Worm (Caenorhabditis elegans) whole organism, young adult: Measurements from ENCODE around the gene cct-6.
A peak's percentile ranks its signal among the peaks of the same experiment; 100 is the strongest.

Source experiments
- C17E4.6 ChIP-seq: fragments of 200-800 bp; sonication (Bioruptor generic); IDR thresholded peaks from 2 replicates; pipeline ENCODE4 v1.3.6; 2022; ENCODE audit warnings: missing genetic modification reagents, missing genetic modification characterization, missing compliant biosample characterization
- F10E7.11 ChIP-seq: sonication (generic microtip); optimal IDR thresholded peaks from 2 replicates; lab custom pipeline; 2017; ENCODE audit warnings: mild to moderate bottlenecking, missing genetic modification characterization, moderate library complexity, missing compliant biosample characterization
- F22D6.2 ChIP-seq: sonication (generic microtip); optimal IDR thresholded peaks from 2 replicates; lab custom pipeline; 2016; ENCODE audit warnings: mild to moderate bottlenecking, missing genetic modification characterization, missing compliant biosample characterization
- F23B12.7 ChIP-seq: sonication (generic microtip); optimal IDR thresholded peaks from 2 replicates; lab custom pipeline; 2017; ENCODE audit warnings: missing genetic modification characterization, mild to moderate bottlenecking, missing compliant biosample characterization, antibody characterized with exemption, moderate library complexity; ENCODE audit not compliant: insufficient read depth
- F37B4.10 ChIP-seq: fragments of 200-800 bp; sonication (Bioruptor generic); IDR thresholded peaks from 2 replicates; pipeline ENCODE4 v1.3.6; 2022; ENCODE audit warnings: missing genetic modification characterization, missing compliant biosample characterization
- F55B11.4 ChIP-seq: sonication (generic microtip); optimal IDR thresholded peaks from 2 replicates; lab custom pipeline; 2016; ENCODE audit warnings: missing compliant biosample characterization, missing genetic modification characterization, borderline replicate concordance; ENCODE audit not compliant: insufficient read depth
- K11D2.4 ChIP-seq: fragments of 200-800 bp; sonication (Bioruptor generic); IDR thresholded peaks from 2 replicates; pipeline ENCODE4 v1.3.6; 2022; ENCODE audit warnings: missing genetic modification reagents, missing genetic modification characterization, missing compliant biosample characterization
- K12H6.12 ChIP-seq: fragments of 200-800 bp; sonication (Bioruptor generic); optimal IDR thresholded peaks from 2 replicates; lab custom pipeline; 2018; ENCODE audit warnings: mild to moderate bottlenecking, missing genetic modification characterization, missing compliant biosample characterization
- T07F8.4 ChIP-seq: sonication (generic microtip); optimal IDR thresholded peaks from 2 replicates; lab custom pipeline; 2016; ENCODE audit warnings: mild to moderate bottlenecking, missing genetic modification characterization, moderate library complexity, missing compliant biosample characterization
- Y53F4B.3 ChIP-seq: fragments of 200-800 bp; sonication (Bioruptor generic); IDR thresholded peaks from 2 replicates; pipeline ENCODE4 v1.3.6; 2022; ENCODE audit warnings: missing genetic modification reagents, missing genetic modification characterization, missing compliant biosample characterization
- Y79H2A.3 ChIP-seq: fragments of 200-800 bp; sonication (Bioruptor generic); conservative IDR thresholded peaks from 2 replicates; pipeline ENCODE4 v1.3.6; 2022; ENCODE audit warnings: missing genetic modification reagents, missing genetic modification characterization, missing compliant biosample characterization
- Y95B8A.8 ChIP-seq: fragments of 200-800 bp; sonication (Bioruptor generic); IDR thresholded peaks from 2 replicates; pipeline ENCODE4 v1.3.6; 2022; ENCODE audit warnings: missing genetic modification reagents, missing genetic modification characterization, missing compliant biosample characterization
- ama-1 ChIP-seq, 3 experiments: fragments of 150-350 bp in 1 of 3; sonication (generic microtip) in 2 of 3; optimal IDR thresholded peaks; 2 replicates each; lab custom pipeline; 2014 to 2018; ENCODE audit warnings: missing biosample characterization in 2 of 3, missing genetic modification characterization in 2 of 3, missing genetic modification reagents in 2 of 3
- ccch-3 ChIP-seq: fragments of 200-800 bp; sonication (Bioruptor generic); optimal IDR thresholded peaks from 2 replicates; lab custom pipeline; 2018; ENCODE audit warnings: mild to moderate bottlenecking, missing genetic modification characterization, missing compliant biosample characterization
- ceh-100 ChIP-seq: fragments of 200-800 bp; sonication (Bioruptor generic); IDR thresholded peaks from 2 replicates; pipeline ENCODE4 v1.3.6; 2022; ENCODE audit warnings: missing genetic modification reagents, missing genetic modification characterization, missing compliant biosample characterization
- ceh-27 ChIP-seq: fragments of 200-800 bp; sonication (Bioruptor generic); optimal IDR thresholded peaks from 2 replicates; lab custom pipeline; 2018; ENCODE audit warnings: mild to moderate bottlenecking, missing genetic modification characterization, moderate library complexity, missing compliant biosample characterization
- ceh-58 ChIP-seq: fragments of 200-800 bp; sonication (Bioruptor generic); IDR thresholded peaks from 2 replicates; pipeline ENCODE4 v1.3.6; 2022; ENCODE audit warnings: missing genetic modification characterization, missing compliant biosample characterization
- ceh-91 ChIP-seq: fragments of 200-800 bp; sonication (Bioruptor generic); IDR thresholded peaks from 2 replicates; pipeline ENCODE4 v1.3.6; 2022; ENCODE audit warnings: missing genetic modification reagents, missing genetic modification characterization, missing compliant biosample characterization
- dpff-1 ChIP-seq: sonication (generic microtip); optimal IDR thresholded peaks from 2 replicates; lab custom pipeline; 2017; ENCODE audit warnings: mild to moderate bottlenecking, missing genetic modification characterization, missing compliant biosample characterization
- dpl-1 ChIP-seq: fragments of 150-350 bp; optimal IDR thresholded peaks from 2 replicates; lab custom pipeline; 2014; ENCODE audit warnings: missing biosample characterization, missing genetic modification reagents, missing genetic modification characterization
- egrh-3 ChIP-seq: fragments of 200-800 bp; sonication (Bioruptor generic); IDR thresholded peaks from 2 replicates; pipeline ENCODE4 v1.3.6; 2022; ENCODE audit warnings: missing genetic modification reagents, missing genetic modification characterization, missing compliant biosample characterization
- gei-17 ChIP-seq: fragments of 200-800 bp; sonication (Bioruptor generic); optimal IDR thresholded peaks from 2 replicates; lab custom pipeline; 2018; ENCODE audit warnings: mild to moderate bottlenecking, missing genetic modification characterization, missing compliant biosample characterization
- him-1 ChIP-seq: sonication (generic microtip); optimal IDR thresholded peaks from 2 replicates; lab custom pipeline; 2016; ENCODE audit warnings: missing genotype, missing genetic modification reagents, missing genetic modification characterization, missing compliant biosample characterization
- hlh-26 ChIP-seq: fragments of 200-800 bp; sonication (Bioruptor generic); conservative IDR thresholded peaks from 2 replicates; pipeline ENCODE4 v1.3.6; 2022; ENCODE audit warnings: missing genetic modification reagents, missing genetic modification characterization, missing compliant biosample characterization
- hsf-1 ChIP-seq: fragments of 200-800 bp; sonication (Bioruptor generic); IDR thresholded peaks from 2 replicates; pipeline ENCODE4 v1.3.6; 2022; ENCODE audit warnings: missing genetic modification reagents, missing genetic modification characterization, missing compliant biosample characterization
- lag-1 ChIP-seq: fragments of 200-800 bp; sonication (Bioruptor generic); IDR thresholded peaks from 2 replicates; pipeline ENCODE4 v1.3.6; 2022; ENCODE audit warnings: missing genetic modification reagents, missing genetic modification characterization, missing compliant biosample characterization
- let-607 ChIP-seq, 2 experiments: fragments of 200-800 bp in 1 of 2; sonication (Bioruptor generic) in 1 of 2; sonication (generic microtip) in 1 of 2; optimal IDR thresholded peaks; 2 replicates each; lab custom pipeline; 2016 to 2018; ENCODE audit warnings: mild to moderate bottlenecking in 2 of 2, missing compliant biosample characterization in 2 of 2, missing genetic modification characterization in 2 of 2, moderate library complexity in 2 of 2, missing genotype in 1 of 2
- lin-26 ChIP-seq: fragments of 200-800 bp; sonication (Bioruptor generic); IDR thresholded peaks from 2 replicates; pipeline ENCODE4 v1.3.6; 2022; ENCODE audit warnings: missing genetic modification reagents, missing genetic modification characterization, missing compliant biosample characterization
- lin-54 ChIP-seq: fragments of 200-800 bp; sonication (Bioruptor generic); optimal IDR thresholded peaks from 2 replicates; lab custom pipeline; 2018; ENCODE audit warnings: mild to moderate bottlenecking, missing genetic modification characterization, missing compliant biosample characterization
- lsl-1 ChIP-seq: fragments of 200-800 bp; sonication (Bioruptor generic); optimal IDR thresholded peaks from 2 replicates; lab custom pipeline; 2018; ENCODE audit warnings: mild to moderate bottlenecking, missing genetic modification characterization, moderate library complexity, missing compliant biosample characterization
- lsy-27 ChIP-seq: sonication (generic microtip); optimal IDR thresholded peaks from 2 replicates; lab custom pipeline; 2017; ENCODE audit warnings: missing genetic modification characterization, mild to moderate bottlenecking, missing compliant biosample characterization, antibody characterized with exemption, missing genotype, borderline replicate concordance; ENCODE audit not compliant: insufficient read depth
- madf-6 ChIP-seq: fragments of 200-800 bp; sonication (Bioruptor generic); IDR thresholded peaks from 2 replicates; pipeline ENCODE4 v1.3.6; 2022; ENCODE audit warnings: missing genetic modification reagents, missing genetic modification characterization, missing compliant biosample characterization
- mcd-1 ChIP-seq: fragments of 200-800 bp; sonication (Bioruptor generic); IDR thresholded peaks from 2 replicates; pipeline ENCODE4 v1.3.6; 2022; ENCODE audit warnings: missing genetic modification reagents, missing genetic modification characterization, missing compliant biosample characterization
- nfya-2 ChIP-seq: fragments of 200-800 bp; sonication (Bioruptor generic); IDR thresholded peaks from 2 replicates; pipeline ENCODE4 v1.3.6; 2022; ENCODE audit warnings: missing genetic modification reagents, missing genetic modification characterization, missing compliant biosample characterization
- rcor-1 ChIP-seq: fragments of 200-800 bp; sonication (Bioruptor generic); IDR thresholded peaks from 2 replicates; pipeline ENCODE4 v1.3.6; 2022; ENCODE audit warnings: missing genetic modification reagents, missing genetic modification characterization, missing compliant biosample characterization
- repo-1 ChIP-seq: sonication (generic microtip); optimal IDR thresholded peaks from 2 replicates; lab custom pipeline; 2017; ENCODE audit warnings: mild to moderate bottlenecking, missing genetic modification characterization, missing compliant biosample characterization
- rpc-1 ChIP-seq, 2 experiments: fragments of 150-350 bp in 1 of 2; sonication (generic microtip) in 1 of 2; optimal IDR thresholded peaks; 2 replicates each; lab custom pipeline; 2014 to 2018; ENCODE audit warnings: missing biosample characterization in 1 of 2, missing genetic modification characterization in 1 of 2, missing genetic modification reagents in 1 of 2, missing genotype in 1 of 2
- snpc-1.1 ChIP-seq: sonication (generic microtip); optimal IDR thresholded peaks from 2 replicates; lab custom pipeline; 2017; ENCODE audit warnings: missing genetic modification characterization, mild to moderate bottlenecking, missing compliant biosample characterization, antibody characterized with exemption, moderate library complexity, missing genotype, missing genetic modification reagents; ENCODE audit not compliant: insufficient read depth
- snpc-1.3 ChIP-seq: sonication (generic microtip); optimal IDR thresholded peaks from 2 replicates; lab custom pipeline; 2017; ENCODE audit warnings: missing genetic modification characterization, mild to moderate bottlenecking, missing compliant biosample characterization, antibody characterized with exemption, moderate library complexity, missing genotype, missing genetic modification reagents; ENCODE audit not compliant: insufficient read depth
- somi-1 ChIP-seq: fragments of 200-800 bp; sonication (Bioruptor generic); optimal IDR thresholded peaks from 2 replicates; lab custom pipeline; 2018; ENCODE audit warnings: mild to moderate bottlenecking, missing genetic modification characterization, missing compliant biosample characterization
- tlf-1 ChIP-seq: fragments of 200-800 bp; sonication (Bioruptor generic); optimal IDR thresholded peaks from 2 replicates; lab custom pipeline; 2018; ENCODE audit warnings: mild to moderate bottlenecking, missing genetic modification characterization, missing compliant biosample characterization
- unc-130 ChIP-seq: sonication (generic microtip); optimal IDR thresholded peaks from 2 replicates; lab custom pipeline; 2016; ENCODE audit warnings: missing genetic modification reagents, missing genetic modification characterization, missing compliant biosample characterization
- zfh-2 ChIP-seq: fragments of 200-800 bp; sonication (Bioruptor generic); conservative IDR thresholded peaks from 2 replicates; pipeline ENCODE4 v1.3.6; 2022; ENCODE audit warnings: missing genetic modification reagents, missing genetic modification characterization, missing compliant biosample characterization
- ztf-18 ChIP-seq: sonication (generic microtip); optimal IDR thresholded peaks from 2 replicates; lab custom pipeline; 2016; ENCODE audit warnings: missing genotype, mild to moderate bottlenecking, missing genetic modification characterization, missing compliant biosample characterization
- ztf-25 ChIP-seq: fragments of 200-800 bp; sonication (Bioruptor generic); IDR thresholded peaks from 2 replicates; pipeline ENCODE4 v1.3.6; 2022; ENCODE audit warnings: missing genetic modification reagents, missing genetic modification characterization, missing compliant biosample characterization

Gene cct-6

DNA sequence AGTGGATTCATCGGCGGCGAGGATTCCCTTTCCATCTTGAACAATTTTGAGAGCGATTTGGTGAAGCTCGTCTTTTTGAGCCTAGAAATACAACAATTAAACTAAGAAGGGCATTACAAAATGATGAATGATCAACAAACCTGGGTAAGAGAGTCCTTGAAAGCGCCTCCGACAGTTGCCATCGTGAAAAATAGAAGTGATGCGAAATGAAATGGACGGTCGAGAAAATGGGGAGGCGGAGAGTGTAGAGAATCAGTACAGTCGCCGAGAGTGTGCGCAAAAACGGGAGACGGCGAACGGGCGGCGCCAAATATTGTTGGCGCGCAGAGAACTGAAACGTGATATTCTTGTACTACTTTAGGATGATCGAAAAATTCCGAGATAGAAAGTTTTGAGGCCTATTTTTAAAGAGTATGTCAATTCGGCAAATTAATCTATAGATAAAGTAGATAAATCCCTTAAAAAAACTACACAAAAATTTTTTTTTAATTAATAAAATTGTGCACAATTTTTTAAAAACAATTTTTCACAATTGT is 20.7 kb upstream of the cct-6 start, which contains the start of gene aldo-2 (continued):
- TF ChIP-seq Y53F4B.3 (no peak), Y95B8A.8 (GFP tag; lab: Robert Waterston, UW) (peak; percentile 92), F10E7.11 (tag; lab: Kevin White, UChicago) (no peak), ztf-25 (GFP tag; lab: Robert Waterston, UW) (0 out of 2 replicates have a peak, but pooled peaks have one; percentile 54), ceh-91 (peak; percentile 94), ztf-18 (tag; lab: Kevin White, UChicago) (peak; percentile 37), rpc-1 (optimal IDR thresholded peaks at IDR 0.05; lab: Kevin White, UChicago) (no peak), rpc-1 (tag; optimal IDR thresholded peaks at IDR 0.05; lab: Kevin White, UChicago) (no peak), F22D6.2 (tag; lab: Kevin White, UChicago) (no peak), F37B4.10 (GFP tag; lab: Robert Waterston, UW) (no peak), madf-6 (GFP tag; lab: Robert Waterston, UW) (peak; percentile 99), K11D2.4 (GFP tag; lab: Robert Waterston, UW) (no peak), dpff-1 (tag; lab: Kevin White, UChicago) (no peak), nfya-2 (GFP tag; lab: Robert Waterston, UW) (no peak), repo-1 (no peak), him-1 (tag; lab: Kevin White, UChicago) (no peak), hlh-26 (GFP tag; lab: Robert Waterston, UW) (no peak), rcor-1 (GFP tag; lab: Robert Waterston, UW) (peak; percentile 73), ceh-27 (GFP tag; lab: Kevin White, UChicago) (peak; percentile 42), let-607 (tag; optimal IDR thresholded peaks at IDR 0.05; lab: Kevin White, UChicago) (no peak), Y79H2A.3 (GFP tag; lab: Robert Waterston, UW) (peak; percentile 75), unc-130 (GFP tag; lab: Kevin White, UChicago) (peak; percentile 67), lin-54 (GFP tag; lab: Kevin White, UChicago) (peak; percentile 72), C17E4.6 (GFP tag; lab: Robert Waterston, UW) (peak; percentile 84), F23B12.7 (tag; lab: Kevin White, UChicago) (no peak), tlf-1 (GFP tag; lab: Kevin White, UChicago) (peak; percentile 84), somi-1 (no peak), F55B11.4 (tag; lab: Kevin White, UChicago) (no peak), T07F8.4 (tag; lab: Kevin White, UChicago) (no peak), ceh-100 (GFP tag; lab: Robert Waterston, UW) (0 out of 2 replicates have a peak, but pooled peaks have one; percentile 23), zfh-2 (GFP tag; lab: Robert Waterston, UW) (peak; percentile 72; the same call in 1 of the 2 replicates), hsf-1 (GFP tag; lab: Robert Waterston, UW) (peak; percentile 89), lin-26 (GFP tag; lab: Robert Waterston, UW) (peak; percentile 67; the same call in 1 of the 2 replicates), lsl-1 (peak; percentile 82), snpc-1.3 (tag; lab: Kevin White, UChicago) (no peak), mcd-1 (GFP tag; lab: Robert Waterston, UW) (peak; percentile 69), lag-1 (GFP tag; lab: Robert Waterston, UW) (no peak), ccch-3 (GFP tag; lab: Kevin White, UChicago) (no peak), ceh-58 (GFP tag; lab: Robert Waterston, UW) (no peak), snpc-1.1 (tag; lab: Kevin White, UChicago) (no peak), ama-1 (optimal IDR thresholded peaks at IDR 0.05; lab: Kevin White, UChicago) (peak; percentile 53), ama-1 (GFP tag; optimal IDR thresholded peaks at IDR 0.05; lab: Kevin White, UChicago) (peak in 1 of 2 experiments; percentile 15), dpl-1 (GFP tag; lab: Kevin White, UChicago) (peak; percentile 86), K12H6.12 (tag; lab: Kevin White, UChicago) (no peak), gei-17 (no peak), lsy-27 (tag; lab: Kevin White, UChicago) (no peak), egrh-3 (peak; percentile 50; the same call in 1 of the 2 replicates)
